Fruit fly (Drosophila melanogaster) Kc167 (cell line): Measurements from ENCODE around the gene CG13288.

Source experiments
- Myc ChIP-seq: fragments of >200 bp; optimal IDR thresholded peaks from 2 replicates; lab custom pipeline; 2017; ENCODE audit warnings: missing external identifiers
- Sin3A ChIP-seq: fragments of >200 bp; optimal IDR thresholded peaks from 2 replicates; lab custom pipeline; 2018; ENCODE audit warnings: missing external identifiers
- h ChIP-seq: fragments of >200 bp; optimal IDR thresholded peaks from 3 replicates; lab custom pipeline; 2018; ENCODE audit warnings: missing external identifiers
- insv ChIP-seq: fragments of >200 bp; optimal IDR thresholded peaks from 3 replicates; lab custom pipeline; 2018; ENCODE audit warnings: missing external identifiers
- psq ChIP-seq: fragments of >200 bp; optimal IDR thresholded peaks from 2 replicates; lab custom pipeline; 2017; ENCODE audit warnings: missing external identifiers
- ttk ChIP-seq: sonication (Bioruptor generic); optimal IDR thresholded peaks from 2 replicates; lab custom pipeline; 2017; ENCODE audit warnings: missing external identifiers

DNA sequence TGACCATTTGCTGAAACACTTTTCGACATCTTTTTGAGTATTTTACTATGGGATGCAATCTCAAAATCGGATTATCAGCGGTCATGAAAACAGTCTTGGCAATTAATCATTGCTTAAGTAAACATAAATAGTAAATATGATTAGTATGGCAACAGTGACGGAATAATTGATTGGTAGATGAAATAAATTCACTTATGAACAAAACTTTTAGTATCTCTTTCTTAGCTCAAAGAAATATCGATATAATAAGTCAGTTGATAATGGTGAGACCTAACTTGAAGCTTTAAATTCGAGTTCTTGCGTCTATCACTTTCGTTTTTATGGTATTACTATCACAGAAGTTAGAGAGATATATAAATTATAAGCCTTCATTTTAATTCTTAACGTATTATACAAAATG lies 36.0 kb upstream of the CG13288 start, which contains the start of gene CG5568:
- no peak for TF ChIP-seq insv (lab: Kevin White, UChicago)
- TF ChIP-seq psq, result no peak
- TF ChIP-seq ttk, result no peak
- TF ChIP-seq Sin3A, result no peak
- no peak for TF ChIP-seq h (lab: Kevin White, UChicago)
- TF ChIP-seq Myc (lab: Kevin White, UChicago), result no peak
